Worm (Caenorhabditis elegans): ENCODE measurements around the gene hot-1.
A peak's percentile ranks its signal among the peaks of the same experiment; 100 is the strongest.

The hot-1 gene

DNA sequence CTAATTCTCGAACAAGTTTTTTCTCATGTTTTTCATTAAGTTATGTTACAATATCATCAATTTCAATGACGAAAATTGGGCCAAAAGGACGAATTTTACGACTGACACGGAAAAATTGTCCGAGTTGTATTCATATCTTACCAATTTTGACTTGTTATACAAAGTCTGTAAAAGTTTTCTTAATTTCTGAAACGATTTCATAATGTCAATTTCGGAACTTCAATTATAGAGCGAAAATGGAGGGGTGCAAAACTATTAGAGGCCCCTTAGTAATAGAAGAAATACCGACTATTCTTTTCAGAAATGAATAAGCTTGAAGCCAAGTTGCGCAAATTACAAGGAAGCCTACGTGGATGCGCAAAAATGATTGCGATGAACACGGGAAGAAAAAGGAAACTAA is 10.7 kb downstream of the hot-1 start, which contains the start of gene F43D2.3:
Gene F43D2.3, plus strand, starts transcription at position 301 of the 400 bp plus-strand sequence.
- TF ChIP-seq T22C8.4 (GFP tag; IDR thresholded peaks at IDR 0.05) (no peak), ztf-23 (GFP tag; IDR thresholded peaks at IDR 0.05) (no peak), cog-1 (tag; optimal IDR thresholded peaks at IDR 0.05) (no peak), med-1 (GFP tag; optimal IDR thresholded peaks at IDR 0.05; ENCODE audit: insufficient read depth) (no peak), tab-1 (GFP tag; IDR thresholded peaks at IDR 0.05) (no peak), klf-2 (GFP tag; conservative IDR thresholded peaks at IDR 0.05) (no peak)

ce11 chrV:14633319-14633718 is 12.4 kb downstream of the hot-1 start:
- TF ChIP-seq ztf-29 (GFP tag; IDR thresholded peaks at IDR 0.05) = no peak
- TF ChIP-seq T22C8.4 (GFP tag; IDR thresholded peaks at IDR 0.05) = no peak
- TF ChIP-seq flt-1 (GFP tag; IDR thresholded peaks at IDR 0.05) = no peak
- TF ChIP-seq ztf-23 (GFP tag; IDR thresholded peaks at IDR 0.05) = no peak
- no peak for TF ChIP-seq cog-1 (tag; optimal IDR thresholded peaks at IDR 0.05)
- no peak for TF ChIP-seq med-1 (GFP tag; optimal IDR thresholded peaks at IDR 0.05; ENCODE audit: insufficient read depth)
- no peak for TF ChIP-seq tab-1 (GFP tag; IDR thresholded peaks at IDR 0.05)
- no peak for TF ChIP-seq klf-2 (GFP tag; conservative IDR thresholded peaks at IDR 0.05)
- TF ChIP-seq ref-1 (GFP tag; conservative IDR thresholded peaks at IDR 0.05) = no peak

DNA sequence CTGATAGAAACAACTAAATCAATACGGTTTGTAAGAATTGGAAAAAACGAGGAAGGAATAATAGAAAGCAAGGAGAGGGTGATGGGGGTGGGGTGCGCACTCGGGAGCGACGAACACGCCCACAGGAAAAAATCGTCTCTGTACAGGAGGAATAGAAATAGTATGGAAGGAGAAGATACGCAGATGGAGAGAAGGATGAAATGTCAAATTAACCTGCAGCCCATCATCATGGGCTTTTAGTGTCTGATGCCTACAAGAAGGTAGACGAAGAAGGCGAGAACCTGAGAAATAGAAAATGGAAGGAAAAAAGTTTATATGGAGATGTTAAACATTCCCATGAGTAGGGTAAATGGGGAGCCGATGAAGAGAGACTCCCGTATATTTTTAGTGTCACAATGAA is 14.2 kb downstream of the hot-1 start, which contains the start of gene F43D2.6:
Gene F43D2.6, minus strand, starts transcription at position 62 of the 400 bp plus-strand sequence.
- TF ChIP-seq T22C8.4 (GFP tag; IDR thresholded peaks at IDR 0.05) (no peak), ref-1 (GFP tag; conservative IDR thresholded peaks at IDR 0.05) (no peak), med-1 (GFP tag; optimal IDR thresholded peaks at IDR 0.05; ENCODE audit: insufficient read depth) (no peak), tab-1 (GFP tag; IDR thresholded peaks at IDR 0.05) (no peak), klf-2 (GFP tag; conservative IDR thresholded peaks at IDR 0.05) (no peak), cog-1 (tag; optimal IDR thresholded peaks at IDR 0.05) (no peak), ztf-29 (GFP tag; IDR thresholded peaks at IDR 0.05) (no peak), flt-1 (GFP tag; IDR thresholded peaks at IDR 0.05) (no peak), ztf-23 (GFP tag; IDR thresholded peaks at IDR 0.05) (no peak)

- TF ChIP-seq ref-1 (GFP tag; conservative IDR thresholded peaks at IDR 0.05) (no peak), flt-1 (GFP tag; IDR thresholded peaks at IDR 0.05) (no peak), ztf-29 (GFP tag; IDR thresholded peaks at IDR 0.05) (no peak), T22C8.4 (GFP tag; IDR thresholded peaks at IDR 0.05) (no peak), med-1 (GFP tag; optimal IDR thresholded peaks at IDR 0.05; ENCODE audit: insufficient read depth) (no peak), klf-2 (GFP tag; conservative IDR thresholded peaks at IDR 0.05) (no peak), tab-1 (GFP tag; IDR thresholded peaks at IDR 0.05) (no peak), ztf-23 (GFP tag; IDR thresholded peaks at IDR 0.05) (no peak), cog-1 (tag; optimal IDR thresholded peaks at IDR 0.05) (no peak)
Measured at ce11 chrV:14638075-14638474, 17.1 kb downstream of the hot-1 start.

DNA sequence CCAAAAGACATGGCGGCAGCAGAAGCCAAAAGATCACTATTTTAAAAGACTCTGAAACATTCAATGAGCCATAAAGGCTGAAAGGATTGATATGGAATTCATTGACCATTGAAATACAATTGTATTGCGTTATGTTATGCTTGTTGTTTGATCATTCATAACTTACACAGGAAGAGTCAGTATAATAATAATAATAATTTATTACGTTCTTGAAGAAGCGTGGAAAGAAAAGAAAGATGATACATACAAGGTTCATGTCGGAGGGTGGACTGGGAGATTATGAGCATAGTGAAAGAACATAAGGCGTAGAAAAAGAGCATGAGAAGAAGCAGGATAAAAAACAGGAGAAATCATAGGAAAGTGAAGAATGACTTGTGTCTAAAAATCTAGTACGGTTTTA is 19.1 kb downstream of the hot-1 start, which contains the start of gene F43D2.7:
Gene F43D2.7, minus strand, starts transcription at position 101 of the 400 bp plus-strand sequence.
- TF ChIP-seq cog-1 (tag; optimal IDR thresholded peaks at IDR 0.05) (no peak), T22C8.4 (GFP tag; IDR thresholded peaks at IDR 0.05) (no peak), tab-1 (GFP tag; IDR thresholded peaks at IDR 0.05) (no peak), ref-1 (GFP tag; conservative IDR thresholded peaks at IDR 0.05) (no peak), med-1 (GFP tag; optimal IDR thresholded peaks at IDR 0.05; ENCODE audit: insufficient read depth) (no peak), klf-2 (GFP tag; conservative IDR thresholded peaks at IDR 0.05) (no peak), flt-1 (GFP tag; IDR thresholded peaks at IDR 0.05) (no peak), ztf-29 (GFP tag; IDR thresholded peaks at IDR 0.05) (no peak), ztf-23 (GFP tag; IDR thresholded peaks at IDR 0.05) (no peak)

ce11 chrV:14640769-14641168 is 19.8 kb downstream of the hot-1 start, which contains the start of gene C54G10.1:
Gene C54G10.1, plus strand, starts transcription at chrV:14641101.
- TF ChIP-seq flt-1 (GFP tag; IDR thresholded peaks at IDR 0.05) (no peak), klf-2 (GFP tag; conservative IDR thresholded peaks at IDR 0.05) (no peak), cog-1 (tag; optimal IDR thresholded peaks at IDR 0.05) (no peak), ztf-29 (GFP tag; IDR thresholded peaks at IDR 0.05) (no peak), ref-1 (GFP tag; conservative IDR thresholded peaks at IDR 0.05) (no peak), ztf-23 (GFP tag; IDR thresholded peaks at IDR 0.05) (no peak), med-1 (GFP tag; optimal IDR thresholded peaks at IDR 0.05; ENCODE audit: insufficient read depth) (no peak), T22C8.4 (GFP tag; IDR thresholded peaks at IDR 0.05) (no peak), tab-1 (GFP tag; IDR thresholded peaks at IDR 0.05) (no peak)

DNA sequence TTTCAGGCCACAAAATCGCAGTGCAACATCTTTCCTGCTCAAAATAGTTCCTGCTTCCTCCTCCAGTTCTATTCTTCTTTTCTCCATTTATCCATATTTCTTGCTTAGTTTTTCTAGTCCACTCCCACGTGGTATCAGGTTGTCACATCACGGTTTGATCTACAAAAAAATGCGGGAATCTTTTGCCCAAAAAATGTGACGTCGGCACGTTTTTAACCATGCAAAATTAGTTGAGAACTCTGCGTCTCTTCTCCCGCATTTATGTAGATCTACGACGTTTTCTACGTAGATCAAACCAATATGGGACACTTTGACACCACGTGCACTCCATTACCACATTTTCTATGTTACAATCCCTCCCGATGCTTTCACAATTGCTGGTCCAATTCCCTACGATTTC is 21.1 kb downstream of the hot-1 start:
- TF ChIP-seq ref-1 (GFP tag; conservative IDR thresholded peaks at IDR 0.05) = no peak
- TF ChIP-seq med-1 (GFP tag; optimal IDR thresholded peaks at IDR 0.05; ENCODE audit: insufficient read depth) = no peak

- TF ChIP-seq klf-2 (GFP tag; conservative IDR thresholded peaks at IDR 0.05) (no peak), flt-1 (GFP tag; IDR thresholded peaks at IDR 0.05) (0 out of 2 replicates have a peak, but pooled peaks have one; percentile 38)
Measured at ce11 chrV:14645817-14646789, 25.2 kb downstream of the hot-1 start, which contains the start of the genes rfc-1 and pmp-3. Gene rfc-1, minus strand, starts transcription at chrV:14645979. Gene pmp-3, plus strand, starts transcription at chrV:14646739.

DNA sequence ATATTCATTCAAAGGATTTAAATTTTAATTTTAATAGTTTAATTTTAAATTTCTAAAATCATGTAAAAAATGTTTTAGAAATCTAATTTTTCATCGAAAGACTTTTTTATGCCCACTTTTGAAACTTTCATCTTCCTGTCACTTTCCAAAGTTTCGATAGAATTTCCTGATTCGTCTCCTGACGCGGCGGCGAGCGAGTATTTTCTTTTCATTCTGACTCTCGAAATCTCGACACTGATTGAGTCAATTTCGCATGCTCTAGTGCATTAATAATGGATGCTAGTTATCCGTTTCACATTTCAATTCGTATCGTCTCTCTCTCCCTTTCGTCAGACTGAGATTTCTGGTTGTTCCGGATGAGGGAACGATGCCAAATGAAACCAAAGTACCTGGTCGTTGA is 27.9 kb downstream of the hot-1 start:
- TF ChIP-seq ztf-29 (GFP tag; IDR thresholded peaks at IDR 0.05) (no peak), tab-1 (GFP tag; IDR thresholded peaks at IDR 0.05) (no peak), med-1 (GFP tag; optimal IDR thresholded peaks at IDR 0.05; ENCODE audit: insufficient read depth) (no peak), cog-1 (tag; optimal IDR thresholded peaks at IDR 0.05) (no peak), flt-1 (GFP tag; IDR thresholded peaks at IDR 0.05) (no peak), ref-1 (GFP tag; conservative IDR thresholded peaks at IDR 0.05) (no peak), T22C8.4 (GFP tag; IDR thresholded peaks at IDR 0.05) (no peak), klf-2 (GFP tag; conservative IDR thresholded peaks at IDR 0.05) (no peak), ztf-23 (GFP tag; IDR thresholded peaks at IDR 0.05) (no peak)
